Fruit fly (Drosophila melanogaster): ENCODE data around the gene Sap47.

The Sap47 gene

dm6 chr3R:15985762-15986214 lies 50.9 kb downstream of the Sap47 start, which contains the start of gene srp (continued):
- TF ChIP-seq sd (tag; optimal IDR thresholded peaks at IDR 0.05) (peak; percentile 49), CG7963 (GFP tag; IDR thresholded peaks at IDR 0.05; ENCODE audit: partially characterized antibody) (no peak), CG3726 (GFP tag; IDR thresholded peaks at IDR 0.05) (no peak), Pdp1 (GFP tag; optimal IDR thresholded peaks at IDR 0.05) (peak in 1 of 2 experiments; percentile 74), HmgZ (tag; optimal IDR thresholded peaks at IDR 0.05) (peak; percentile 7), exex (tag; optimal IDR thresholded peaks at IDR 0.05) (peak; percentile 90), ci (GFP tag; IDR thresholded peaks at IDR 0.05) (0 out of 3 replicates have a peak, but pooled peaks have one; percentile 43), CG8478 (optimal IDR thresholded peaks at IDR 0.05) (no peak), ato (GFP tag; IDR thresholded peaks at IDR 0.05; ENCODE audit: partially characterized antibody) (no peak), cwo (GFP tag; optimal IDR thresholded peaks at IDR 0.05) (peak; percentile 100), Med (GFP tag) (peak; percentile 94), shn (GFP tag; optimal IDR thresholded peaks at IDR 0.05) (peak; percentile 57), Hey (tag; optimal IDR thresholded peaks at IDR 0.05) (peak; percentile 9), mirr (GFP tag; optimal IDR thresholded peaks at IDR 0.05) (peak; percentile 86), Poxn (GFP tag; IDR thresholded peaks at IDR 0.05) (no peak), CG10543 (GFP tag; optimal IDR thresholded peaks at IDR 0.05) (peak; percentile 80), CG34376 (GFP tag; optimal IDR thresholded peaks at IDR 0.05) (peak; percentile 88), crol (GFP tag; IDR thresholded peaks at IDR 0.05) (peak; percentile 13; the same call in 1 of the 2 replicates), Adf1 (GFP tag; IDR thresholded peaks at IDR 0.05) (peak; percentile 16; the same call in 1 of the 2 replicates), sug (tag; optimal IDR thresholded peaks at IDR 0.05) (peak; percentile 91), CG2116 (GFP tag; optimal IDR thresholded peaks at IDR 0.05) (no peak), Nf-YB (GFP tag; optimal IDR thresholded peaks at IDR 0.05) (peak; percentile 89), Nf-YC (tag; optimal IDR thresholded peaks at IDR 0.05) (peak; percentile 90), chinmo (GFP tag; IDR thresholded peaks at IDR 0.05; ENCODE audit: partially characterized antibody) (0 out of 4 replicates have a peak, but pooled peaks have one; percentile 42), CG3995 (GFP tag; optimal IDR thresholded peaks at IDR 0.05) (no peak), CG14014 (GFP tag; IDR thresholded peaks at IDR 0.05) (0 out of 2 replicates have a peak, but pooled peaks have one; percentile 10), lab (GFP tag; optimal IDR thresholded peaks at IDR 0.05) (peak; percentile 29), H15 (GFP tag; IDR thresholded peaks at IDR 0.05) (no peak), Deaf1 (tag; optimal IDR thresholded peaks at IDR 0.05) (peak; percentile 78)

DNA sequence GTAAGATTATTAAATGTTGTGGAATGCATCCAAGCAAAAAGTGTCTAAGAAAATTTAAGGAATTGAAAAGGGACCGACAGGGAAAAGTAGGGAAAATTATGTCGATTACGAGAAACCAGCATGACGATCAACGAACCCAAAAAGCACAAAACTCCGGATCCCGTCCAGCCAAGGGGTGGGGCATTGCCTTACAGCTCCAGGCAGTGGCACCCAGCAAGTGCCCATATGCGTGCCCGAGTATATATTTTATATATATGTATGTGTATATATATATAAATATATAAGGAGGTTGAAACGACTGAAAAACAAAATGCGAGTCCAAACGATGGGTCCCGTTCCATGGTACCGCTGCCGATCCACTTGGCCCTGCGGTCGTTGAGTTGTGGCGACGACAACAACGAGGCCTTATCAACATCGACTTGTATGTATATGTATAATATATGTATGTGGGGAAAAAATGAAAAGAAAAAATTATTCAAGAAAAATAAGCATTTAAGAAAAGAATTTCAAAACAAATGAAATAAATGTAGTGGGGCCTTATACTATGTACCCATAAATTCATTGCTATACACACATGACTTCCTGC lies 52.3 kb downstream of the Sap47 start:
- TF ChIP-seq CG12391 (tag; optimal IDR thresholded peaks at IDR 0.05) (no peak), nom (GFP tag; optimal IDR thresholded peaks at IDR 0.05) (peak; percentile 55), sug (tag; optimal IDR thresholded peaks at IDR 0.05) (peak; percentile 18), ap (GFP tag; IDR thresholded peaks at IDR 0.05) (no peak), CG30431 (GFP tag; optimal IDR thresholded peaks at IDR 0.05) (no peak), CG34376 (GFP tag; optimal IDR thresholded peaks at IDR 0.05) (peak; percentile 47), bsh (GFP tag; optimal IDR thresholded peaks at IDR 0.05) (peak in 1 of 2 experiments; percentile 6), CG7987 (GFP tag; optimal IDR thresholded peaks at IDR 0.05) (no peak), Deaf1 (tag; optimal IDR thresholded peaks at IDR 0.05) (peak; percentile 66), CG33213 (GFP tag; optimal IDR thresholded peaks at IDR 0.05) (no peak), CG6683 (GFP tag; optimal IDR thresholded peaks at IDR 0.05) (no peak), CG12155 (GFP tag; optimal IDR thresholded peaks at IDR 0.05) (no peak), CG10543 (GFP tag; optimal IDR thresholded peaks at IDR 0.05) (peak; percentile 34), HLH54F (GFP tag; optimal IDR thresholded peaks at IDR 0.05) (no peak)

Data from whole organism, embryonic.